Fruit fly (Drosophila melanogaster): ENCODE results near the gene CG14722.

CG14722 gene

DNA sequence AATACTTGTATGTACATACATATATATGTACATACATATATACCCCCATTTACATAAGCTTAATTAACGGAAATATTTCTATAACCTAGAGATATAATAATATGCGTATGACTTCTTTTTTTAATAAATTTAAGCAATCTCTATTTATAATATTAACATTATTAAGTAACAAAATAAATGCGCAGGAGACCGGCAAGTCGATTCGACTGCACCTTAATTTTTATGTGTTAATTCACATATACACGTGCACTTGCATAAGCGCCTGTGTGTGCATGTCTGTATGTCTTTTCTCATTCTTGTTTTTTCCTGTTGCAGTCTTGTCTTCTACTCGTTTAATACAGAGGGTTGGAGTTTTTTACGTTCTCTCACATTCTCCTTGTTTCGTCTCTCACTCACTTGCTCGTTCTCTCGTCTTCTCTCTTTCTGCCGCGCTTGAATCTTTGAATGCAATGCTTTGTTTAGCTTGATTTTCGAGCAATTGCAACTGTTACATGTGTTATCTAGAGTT is 38.5 kb downstream of the CG14722 start:
- TF ChIP-seq MBD-R2 (GFP tag; IDR thresholded peaks at IDR 0.05) (0 out of 2 replicates have a peak, but pooled peaks have one; percentile 12), disco-r (GFP tag; optimal IDR thresholded peaks at IDR 0.05) (no peak), Eip74EF (GFP tag; optimal IDR thresholded peaks at IDR 0.05) (peak in 1 of 2 experiments; percentile 92), gsb-n (tag; optimal IDR thresholded peaks at IDR 0.05) (peak; percentile 99), pb (GFP tag; optimal IDR thresholded peaks at IDR 0.05) (no peak), trem (tag; optimal IDR thresholded peaks at IDR 0.05) (peak; percentile 96), zen2 (GFP tag; IDR thresholded peaks at IDR 0.05; ENCODE audit: partially characterized antibody) (no peak), CG15601 (tag; optimal IDR thresholded peaks at IDR 0.05) (peak; percentile 97), NK7.1 (GFP tag; optimal IDR thresholded peaks at IDR 0.05) (no peak), CG9437 (GFP tag; optimal IDR thresholded peaks at IDR 0.05) (peak; percentile 88), Ada2b (GFP tag; IDR thresholded peaks at IDR 0.05) (peak; percentile 53; the same call in 1 of the 2 replicates), ham (GFP tag; IDR thresholded peaks at IDR 0.05) (no peak), onecut (GFP tag; IDR thresholded peaks at IDR 0.05) (peak; percentile 90), caup (GFP tag; optimal IDR thresholded peaks at IDR 0.05; ENCODE audit: severe bottlenecking) (peak; percentile 58), CG18599 (GFP tag; optimal IDR thresholded peaks at IDR 0.05) (peak; percentile 76), CG6689 (GFP tag; IDR thresholded peaks at IDR 0.05) (peak; percentile 88), fru (optimal IDR thresholded peaks at IDR 0.05) (no peak), ro (GFP tag; IDR thresholded peaks at IDR 0.05) (peak; percentile 75), chinmo (GFP tag; IDR thresholded peaks at IDR 0.05; ENCODE audit: partially characterized antibody) (0 out of 4 replicates have a peak, but pooled peaks have one; percentile 45), so (GFP tag; IDR thresholded peaks at IDR 0.05) (peak; percentile 70; the same call in 1 of the 3 replicates), CG8944 (GFP tag; optimal IDR thresholded peaks at IDR 0.05) (peak; percentile 47), CG9797 (GFP tag; optimal IDR thresholded peaks at IDR 0.05) (peak; percentile 28), HLH3B (GFP tag; IDR thresholded peaks at IDR 0.05) (peak; percentile 91), CG4820 (GFP tag; optimal IDR thresholded peaks at IDR 0.05) (peak; percentile 94), schlank (tag; optimal IDR thresholded peaks at IDR 0.05) (no peak), H15 (GFP tag; IDR thresholded peaks at IDR 0.05) (peak; percentile 86), tx (GFP tag; optimal IDR thresholded peaks at IDR 0.05) (no peak), Sox102F (GFP tag; optimal IDR thresholded peaks at IDR 0.05) (peak; percentile 96), CG8765 (GFP tag; IDR thresholded peaks at IDR 0.05) (peak; percentile 75), Trl (optimal IDR thresholded peaks at IDR 0.05) (peak; percentile 37 to 82), Trl (GFP tag; optimal IDR thresholded peaks at IDR 0.05) (peak; percentile 8), CG2712 (tag; optimal IDR thresholded peaks at IDR 0.05) (peak; percentile 99), salm (tag; optimal IDR thresholded peaks at IDR 0.05) (peak; percentile 88), CG9817 (tag; optimal IDR thresholded peaks at IDR 0.05) (peak; percentile 53), CG4282 (GFP tag; optimal IDR thresholded peaks at IDR 0.05) (no peak), CG8281 (tag; optimal IDR thresholded peaks at IDR 0.05) (peak; percentile 74), CG8388 (GFP tag; optimal IDR thresholded peaks at IDR 0.05) (peak; percentile 95), Ets97D (GFP tag; optimal IDR thresholded peaks at IDR 0.05) (no peak), CG1602 (GFP tag; optimal IDR thresholded peaks at IDR 0.05) (peak; percentile 95), CG16863 (GFP tag; optimal IDR thresholded peaks at IDR 0.05) (peak; percentile 48), CG10274 (GFP tag; optimal IDR thresholded peaks at IDR 0.05) (peak; percentile 100), CG17361 (GFP tag; IDR thresholded peaks at IDR 0.05) (peak; percentile 98), CG7928 (GFP tag; optimal IDR thresholded peaks at IDR 0.05) (no peak), CG5180 (GFP tag; optimal IDR thresholded peaks at IDR 0.05) (peak; percentile 79), Chrac-16 (GFP tag; optimal IDR thresholded peaks at IDR 0.05) (peak; percentile 90), E2f2 (GFP tag; IDR thresholded peaks at IDR 0.05) (peak; percentile 30; the same call in 1 of the 2 replicates), Six4 (GFP tag; optimal IDR thresholded peaks at IDR 0.05) (peak; percentile 94), CG8359 (GFP tag; optimal IDR thresholded peaks at IDR 0.05; ENCODE audit: borderline replicate concordance) (peak; percentile 92), Deaf1 (tag; optimal IDR thresholded peaks at IDR 0.05) (peak; percentile 70), CG7271 (tag; optimal IDR thresholded peaks at IDR 0.05) (peak; percentile 94), ERR (GFP tag; optimal IDR thresholded peaks at IDR 0.05) (no peak)
